Worm (Caenorhabditis elegans) whole organism, young adult: ENCODE measurements around the gene pqn-87.

Experiments
- D2030.7 ChIP-seq: fragments of 200-800 bp; sonication (Bioruptor generic); IDR thresholded peaks from 2 replicates; pipeline ENCODE4 v1.3.6; 2022; ENCODE audit warnings: missing genetic modification reagents, missing genetic modification characterization, missing compliant biosample characterization
- K12H6.12 ChIP-seq: fragments of 200-800 bp; sonication (Bioruptor generic); optimal IDR thresholded peaks from 2 replicates; lab custom pipeline; 2018; ENCODE audit warnings: mild to moderate bottlenecking, missing genetic modification characterization, missing compliant biosample characterization
- ama-1 ChIP-seq, 3 experiments: fragments of 150-350 bp in 1 of 3; sonication (generic microtip) in 2 of 3; optimal IDR thresholded peaks; 2 replicates each; lab custom pipeline; 2014 to 2018; ENCODE audit warnings: missing biosample characterization in 2 of 3, missing genetic modification characterization in 2 of 3, missing genetic modification reagents in 2 of 3
- attf-3 ChIP-seq: fragments of 200-800 bp; sonication (Bioruptor generic); conservative IDR thresholded peaks from 2 replicates; pipeline ENCODE4 v1.3.6; 2022; ENCODE audit warnings: missing genetic modification reagents, missing genetic modification characterization, missing compliant biosample characterization
- cebp-2 ChIP-seq: fragments of 200-800 bp; sonication (Bioruptor generic); IDR thresholded peaks from 2 replicates; pipeline ENCODE4 v1.3.6; 2022; ENCODE audit warnings: missing genetic modification characterization, missing compliant biosample characterization
- ekl-4 ChIP-seq: fragments of 200-800 bp; sonication (Bioruptor generic); IDR thresholded peaks from 2 replicates; pipeline ENCODE4 v1.3.6; 2022; ENCODE audit warnings: missing genetic modification reagents, missing genetic modification characterization, missing compliant biosample characterization
- lin-35 ChIP-seq, 3 experiments: fragments of 150-350 bp in 2 of 3; sonication (generic microtip) in 1 of 3; optimal IDR thresholded peaks; 2 replicates each; lab custom pipeline; 2014 to 2018; ENCODE audit warnings: missing biosample characterization in 3 of 3, missing genetic modification characterization in 3 of 3, missing genetic modification reagents in 3 of 3
- madf-8 ChIP-seq: fragments of 200-800 bp; sonication (Bioruptor generic); conservative IDR thresholded peaks from 2 replicates; pipeline ENCODE4 v1.3.6; 2022; ENCODE audit warnings: missing genetic modification reagents, missing genetic modification characterization, missing compliant biosample characterization
- snpc-4 ChIP-seq, 5 experiments: fragments of 150-350 bp in 1 of 5; sonication (generic microtip) in 4 of 5; optimal IDR thresholded peaks; 2 replicates each; lab custom pipeline; 2014 to 2018; ENCODE audit warnings: missing genetic modification characterization in 5 of 5, missing biosample characterization in 3 of 5, antibody characterized with exemption in 2 of 5, mild to moderate bottlenecking in 2 of 5, missing compliant biosample characterization in 2 of 5, missing genotype in 2 of 5, moderate library complexity in 2 of 5, missing genetic modification reagents in 1 of 5
- ztf-22 ChIP-seq: fragments of 200-800 bp; sonication (Bioruptor generic); optimal IDR thresholded peaks from 2 replicates; lab custom pipeline; 2018; ENCODE audit warnings: mild to moderate bottlenecking, missing genetic modification characterization, moderate library complexity, missing compliant biosample characterization

DNA sequence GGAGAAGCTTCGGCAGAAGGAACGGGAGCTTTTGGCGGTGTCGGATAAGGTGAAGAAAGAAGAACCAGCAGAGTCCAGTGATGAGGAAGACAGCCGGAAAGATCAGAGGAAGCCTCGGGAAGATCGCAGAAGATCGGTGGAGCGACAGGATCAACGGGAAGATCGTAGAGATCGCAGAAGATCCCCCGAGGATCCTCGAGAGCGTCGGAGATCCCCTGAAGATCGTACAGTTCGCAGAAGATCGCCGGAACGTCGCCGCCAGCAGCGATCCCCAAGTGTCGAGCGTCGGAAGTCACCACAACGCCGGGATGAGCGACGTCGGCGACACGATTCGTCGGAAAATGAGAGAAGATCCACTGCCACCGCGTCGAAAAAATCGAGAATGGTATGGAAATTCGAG is 1.3 kb upstream of the pqn-87 start:
- TF ChIP-seq cebp-2 (GFP tag; lab: Robert Waterston, UW) (no peak), K12H6.12 (tag; lab: Kevin White, UChicago) (no peak), D2030.7 (GFP tag; lab: Robert Waterston, UW) (no peak), ekl-4 (GFP tag; lab: Robert Waterston, UW) (no peak), snpc-4 (GFP tag; optimal IDR thresholded peaks at IDR 0.05; lab: Kevin White, UChicago) (no peak), snpc-4 (tag; optimal IDR thresholded peaks at IDR 0.05; lab: Kevin White, UChicago) (no peak), lin-35 (GFP tag; optimal IDR thresholded peaks at IDR 0.05; lab: Kevin White, UChicago) (no peak), ama-1 (optimal IDR thresholded peaks at IDR 0.05; lab: Kevin White, UChicago) (no peak), ama-1 (GFP tag; optimal IDR thresholded peaks at IDR 0.05; lab: Kevin White, UChicago) (no peak), attf-3 (GFP tag; lab: Robert Waterston, UW) (no peak), ztf-22 (GFP tag; lab: Kevin White, UChicago) (no peak), madf-8 (GFP tag; lab: Robert Waterston, UW) (no peak)
